Fruit fly (Drosophila melanogaster): ENCODE results near the gene alpha-Man-IIa.

The alpha-Man-IIa gene

dm6 chr3R:9393542-9394025 lies 18.8 kb upstream of the alpha-Man-IIa start (continued):
- TF ChIP-seq ftz-f1 (GFP tag; optimal IDR thresholded peaks at IDR 0.05) (no peak), ash1 (GFP tag; optimal IDR thresholded peaks at IDR 0.05) (no peak), toy (GFP tag; IDR thresholded peaks at IDR 0.05) (no peak), CG42726 (GFP tag; IDR thresholded peaks at IDR 0.05; ENCODE audit: partially characterized antibody) (no peak), CG34376 (GFP tag; optimal IDR thresholded peaks at IDR 0.05) (peak; percentile 30), tin (GFP tag; optimal IDR thresholded peaks at IDR 0.05) (peak; percentile 64), Dll (GFP tag; IDR thresholded peaks at IDR 0.05; ENCODE audit: partially characterized antibody) (no peak), pan (optimal IDR thresholded peaks at IDR 0.05) (no peak), pan (GFP tag; optimal IDR thresholded peaks at IDR 0.05 in 1 of 2, IDR thresholded peaks at IDR 0.05 in 1 of 2) (peak in 1 of 2 experiments; percentile 68), CG1233 (GFP tag; optimal IDR thresholded peaks at IDR 0.05) (peak; percentile 80), CG4404 (GFP tag; IDR thresholded peaks at IDR 0.05) (peak; percentile 46; the same call in 1 of the 2 replicates), Chrac-16 (GFP tag; optimal IDR thresholded peaks at IDR 0.05) (peak; percentile 46), Pdp1 (GFP tag; optimal IDR thresholded peaks at IDR 0.05) (peak in 1 of 2 experiments; percentile 44), HLH54F (GFP tag; optimal IDR thresholded peaks at IDR 0.05) (no peak), CG7987 (GFP tag; optimal IDR thresholded peaks at IDR 0.05) (peak; percentile 38), CG16815 (GFP tag; optimal IDR thresholded peaks at IDR 0.05) (peak; percentile 64), Blimp-1 (GFP tag; optimal IDR thresholded peaks at IDR 0.05) (peak; percentile 81), ham (GFP tag; IDR thresholded peaks at IDR 0.05) (no peak), CG12769 (tag; optimal IDR thresholded peaks at IDR 0.05) (peak; percentile 84), row (GFP tag; IDR thresholded peaks at IDR 0.05) (peak; percentile 75), CG4854 (GFP tag; optimal IDR thresholded peaks at IDR 0.05) (peak; percentile 19), Abd-B (GFP tag; optimal IDR thresholded peaks at IDR 0.05) (peak; percentile 28), wor (GFP tag; IDR thresholded peaks at IDR 0.05) (no peak), CG14441 (GFP tag; IDR thresholded peaks at IDR 0.05) (0 out of 2 replicates have a peak, but pooled peaks have one; percentile 22), chm (GFP tag; IDR thresholded peaks at IDR 0.05) (peak; percentile 78), odd (GFP tag; optimal IDR thresholded peaks at IDR 0.05) (peak; percentile 72), Ets97D (GFP tag; optimal IDR thresholded peaks at IDR 0.05) (no peak), twi (tag; optimal IDR thresholded peaks at IDR 0.05) (peak; percentile 76), CG2120 (GFP tag; optimal IDR thresholded peaks at IDR 0.05) (no peak), ap (GFP tag; IDR thresholded peaks at IDR 0.05) (no peak; the same call in 1 of the 2 replicates), Myb (GFP tag; optimal IDR thresholded peaks at IDR 0.05) (no peak), CG9609 (GFP tag; optimal IDR thresholded peaks at IDR 0.05) (peak; percentile 7), Med (GFP tag) (peak; percentile 84), ems (GFP tag; optimal IDR thresholded peaks at IDR 0.05) (peak; percentile 37), CG30403 (GFP tag; optimal IDR thresholded peaks at IDR 0.05) (peak; percentile 59), CG8944 (GFP tag; optimal IDR thresholded peaks at IDR 0.05) (peak; percentile 23), CG16813 (GFP tag; IDR thresholded peaks at IDR 0.05; ENCODE audit: partially characterized antibody) (no peak), CG8765 (GFP tag; IDR thresholded peaks at IDR 0.05) (no peak; the same call in 1 of the 2 replicates), vnd (GFP tag; IDR thresholded peaks at IDR 0.05; ENCODE audit: partially characterized antibody) (no peak), croc (GFP tag; conservative IDR thresholded peaks at IDR 0.05) (peak; percentile 78), NK7.1 (GFP tag; optimal IDR thresholded peaks at IDR 0.05) (peak; percentile 0), CG6254 (GFP tag; optimal IDR thresholded peaks at IDR 0.05) (peak; percentile 77), NC2α (GFP tag; optimal IDR thresholded peaks at IDR 0.05) (peak; percentile 33), usp (GFP tag; optimal IDR thresholded peaks at IDR 0.05) (no peak), CG3838 (GFP tag; optimal IDR thresholded peaks at IDR 0.05) (peak; percentile 15), CG12219 (GFP tag; optimal IDR thresholded peaks at IDR 0.05) (peak; percentile 73), gcm2 (GFP tag; optimal IDR thresholded peaks at IDR 0.05) (no peak), Side (GFP tag; optimal IDR thresholded peaks at IDR 0.05) (peak; percentile 29), CG12659 (GFP tag; optimal IDR thresholded peaks at IDR 0.05) (peak; percentile 47), CG6689 (GFP tag; IDR thresholded peaks at IDR 0.05) (peak; percentile 60; the same call in 1 of the 2 replicates), pb (GFP tag; optimal IDR thresholded peaks at IDR 0.05) (no peak)
